Fruit fly (Drosophila melanogaster) whole organism, wandering third instar larva: ENCODE data around the gene CG3982.

Source experiments
- Abd-B ChIP-seq: fragments of >200 bp; optimal IDR thresholded peaks from 2 replicates; lab custom pipeline; 2017; ENCODE audit warnings: missing biosample characterization, missing genetic modification characterization
- CG32264 ChIP-seq: fragments of 200-800 bp; sonication (Bioruptor generic); optimal IDR thresholded peaks from 2 replicates; lab custom pipeline; 2016; ENCODE audit warnings: missing biosample characterization, missing genetic modification characterization
- CG9705 ChIP-seq: fragments of 200-800 bp; sonication (Bioruptor generic); optimal IDR thresholded peaks from 2 replicates; lab custom pipeline; 2018; ENCODE audit warnings: missing biosample characterization, mild to moderate bottlenecking, missing genetic modification characterization
- CrebA ChIP-seq: fragments of 200-800 bp; sonication (Bioruptor generic); optimal IDR thresholded peaks from 2 replicates; lab custom pipeline; 2016; ENCODE audit warnings: missing biosample characterization, mild to moderate bottlenecking, missing genetic modification characterization, borderline replicate concordance
- Dfd ChIP-seq: fragments of >200 bp; optimal IDR thresholded peaks from 2 replicates; lab custom pipeline; 2017; ENCODE audit warnings: missing biosample characterization, missing genetic modification characterization
- Dif ChIP-seq: fragments of 200-275, 200-300 bp; sonication (Bioruptor generic); optimal IDR thresholded peaks from 2 replicates; lab custom pipeline; 2018; ENCODE audit warnings: missing biosample characterization, missing genetic modification characterization; ENCODE audit not compliant: partially characterized antibody
- GATAd ChIP-seq: sonication (Bioruptor generic); optimal IDR thresholded peaks from 2 replicates; lab custom pipeline; 2016; ENCODE audit warnings: missing biosample characterization, missing genetic modification characterization
- HLH106 ChIP-seq: fragments of 200-800 bp; optimal IDR thresholded peaks from 3 replicates; lab custom pipeline; 2019; ENCODE audit warnings: missing biosample characterization, mild to moderate bottlenecking, missing genetic modification characterization, moderate library complexity
- Hnf4 ChIP-seq: fragments of 200-800 bp; sonication (Bioruptor generic); optimal IDR thresholded peaks from 2 replicates; lab custom pipeline; 2016; ENCODE audit warnings: missing biosample characterization, mild to moderate bottlenecking, missing genetic modification characterization
- Hr78 ChIP-seq: fragments of >200 bp; optimal IDR thresholded peaks from 2 replicates; lab custom pipeline; 2017; ENCODE audit warnings: missing biosample characterization, missing genetic modification characterization
- Hr83 ChIP-seq: fragments of 200-300 bp; sonication (Bioruptor generic); optimal IDR thresholded peaks from 2 replicates; lab custom pipeline; 2016; ENCODE audit warnings: missing biosample characterization, mild to moderate bottlenecking, missing genetic modification characterization, moderate library complexity; ENCODE audit not compliant: poor library complexity, severe bottlenecking
- Jra ChIP-seq: sonication (Bioruptor generic); optimal IDR thresholded peaks from 2 replicates; lab custom pipeline; 2016; ENCODE audit warnings: missing biosample characterization, missing genetic modification characterization
- Mio ChIP-seq: sonication (Bioruptor generic); optimal IDR thresholded peaks from 2 replicates; lab custom pipeline; 2016; ENCODE audit warnings: missing biosample characterization, missing genetic modification characterization
- Myc ChIP-seq: fragments of >200 bp; optimal IDR thresholded peaks from 2 replicates; lab custom pipeline; 2017
- N ChIP-seq: fragments of >200 bp; optimal IDR thresholded peaks from 2 replicates; lab custom pipeline; 2018; ENCODE audit warnings: missing biosample characterization, missing external identifiers, missing genetic modification characterization
- OdsH ChIP-seq: fragments of 200-800 bp; sonication (Bioruptor generic); optimal IDR thresholded peaks from 2 replicates; lab custom pipeline; 2016; ENCODE audit warnings: missing biosample characterization, mild to moderate bottlenecking, missing genetic modification characterization
- Rel ChIP-seq, 2 experiments: fragments of 200-800 bp; sonication (Bioruptor generic) in 1 of 2; optimal IDR thresholded peaks; 2 replicates in 1 of 2; 3 replicates in 1 of 2; lab custom pipeline; 2016 to 2019; ENCODE audit warnings: mild to moderate bottlenecking in 2 of 2, missing biosample characterization in 2 of 2, missing genetic modification characterization in 2 of 2, moderate library complexity in 1 of 2
- Sp1 ChIP-seq: fragments of 200-800 bp; sonication (Bioruptor generic); optimal IDR thresholded peaks from 3 replicates; lab custom pipeline; 2019; ENCODE audit warnings: missing biosample characterization, mild to moderate bottlenecking, missing genetic modification characterization, moderate library complexity
- Vsx2 ChIP-seq: fragments of 200-300, 225-300 bp; sonication (Bioruptor generic); optimal IDR thresholded peaks from 2 replicates; lab custom pipeline; 2018; ENCODE audit warnings: missing biosample characterization, missing genetic modification characterization; ENCODE audit not compliant: partially characterized antibody
- br ChIP-seq: fragments of 200-800 bp; sonication (Bioruptor generic); optimal IDR thresholded peaks from 2 replicates; lab custom pipeline; 2016; ENCODE audit warnings: missing biosample characterization, missing genetic modification characterization
- brk ChIP-seq: fragments of 200-800 bp; sonication (Bioruptor generic); optimal IDR thresholded peaks from 2 replicates; lab custom pipeline; 2016; ENCODE audit warnings: missing biosample characterization, mild to moderate bottlenecking, missing genetic modification characterization
- dl ChIP-seq, 2 experiments: fragments of 175-275, 200-275 bp in 1 of 2; fragments of 200-275 bp in 1 of 2; sonication (Bioruptor generic); optimal IDR thresholded peaks; lab custom pipeline; 2018; ENCODE audit warnings: mild to moderate bottlenecking in 2 of 2, missing biosample characterization in 2 of 2, missing genetic modification characterization in 2 of 2, moderate library complexity in 2 of 2; ENCODE audit not compliant: partially characterized antibody in 2 of 2, insufficient read depth in 1 of 2
- dmrt93B ChIP-seq: fragments of 200-800 bp; sonication (Bioruptor generic); optimal IDR thresholded peaks from 2 replicates; lab custom pipeline; 2018; ENCODE audit warnings: missing biosample characterization, mild to moderate bottlenecking, missing genetic modification characterization
- dsf ChIP-seq: sonication (Bioruptor generic); optimal IDR thresholded peaks from 2 replicates; lab custom pipeline; 2016; ENCODE audit warnings: missing biosample characterization, missing genetic modification characterization, borderline replicate concordance
- ey ChIP-seq: fragments of 200-800 bp; sonication (Bioruptor generic); optimal IDR thresholded peaks from 2 replicates; lab custom pipeline; 2016; ENCODE audit warnings: missing biosample characterization, missing genetic modification characterization
- foxo ChIP-seq, 2 experiments: fragments of 200-800 bp; sonication (Bioruptor generic); optimal IDR thresholded peaks; 2 replicates in 1 of 2; 3 replicates in 1 of 2; lab custom pipeline; 2016 to 2017; ENCODE audit warnings: missing biosample characterization in 2 of 2, missing genetic modification characterization in 2 of 2
- fru ChIP-seq: fragments of 200-800 bp; sonication (Bioruptor generic); optimal IDR thresholded peaks from 3 replicates; lab custom pipeline; 2016; ENCODE audit warnings: missing biosample characterization, mild to moderate bottlenecking, missing genetic modification characterization
- h ChIP-seq: fragments of 200-800 bp; sonication (Bioruptor generic); optimal IDR thresholded peaks from 3 replicates; lab custom pipeline; 2016; ENCODE audit warnings: missing biosample characterization, mild to moderate bottlenecking, missing genetic modification characterization
- jim ChIP-seq: fragments of 175-275, 200-325 bp; sonication (Bioruptor generic); optimal IDR thresholded peaks from 2 replicates; lab custom pipeline; 2016; ENCODE audit warnings: missing biosample characterization, mild to moderate bottlenecking, missing genetic modification characterization
- pan ChIP-seq: fragments of >200 bp; optimal IDR thresholded peaks from 2 replicates; lab custom pipeline; 2017
- psq ChIP-seq: fragments of 200-800 bp; sonication (Bioruptor generic); optimal IDR thresholded peaks from 3 replicates; lab custom pipeline; 2017; ENCODE audit warnings: missing biosample characterization, mild to moderate bottlenecking, missing genetic modification characterization, moderate library complexity
- rgr ChIP-seq: fragments of 200-800 bp; sonication (Bioruptor generic); optimal IDR thresholded peaks from 3 replicates; lab custom pipeline; 2016; ENCODE audit warnings: missing biosample characterization, mild to moderate bottlenecking, missing genetic modification characterization
- sage ChIP-seq: fragments of 200-800 bp; sonication (Bioruptor generic); optimal IDR thresholded peaks from 2 replicates; lab custom pipeline; 2016; ENCODE audit warnings: missing biosample characterization, mild to moderate bottlenecking, missing genetic modification characterization
- sv ChIP-seq: fragments of 200-800 bp; sonication (Bioruptor generic); optimal IDR thresholded peaks from 3 replicates; lab custom pipeline; 2016; ENCODE audit warnings: missing biosample characterization, missing genetic modification characterization
- tai ChIP-seq: sonication (Bioruptor generic); optimal IDR thresholded peaks from 2 replicates; lab custom pipeline; 2016; ENCODE audit warnings: missing biosample characterization, missing genetic modification characterization
- usp ChIP-seq: fragments of >200 bp; optimal IDR thresholded peaks from 2 replicates; lab custom pipeline; 2017; ENCODE audit warnings: missing biosample characterization, missing genetic modification characterization
- woc ChIP-seq: sonication (Bioruptor generic); optimal IDR thresholded peaks from 2 replicates; lab custom pipeline; 2016; ENCODE audit warnings: missing biosample characterization, mild to moderate bottlenecking, missing genetic modification characterization

CG3982 gene

DNA sequence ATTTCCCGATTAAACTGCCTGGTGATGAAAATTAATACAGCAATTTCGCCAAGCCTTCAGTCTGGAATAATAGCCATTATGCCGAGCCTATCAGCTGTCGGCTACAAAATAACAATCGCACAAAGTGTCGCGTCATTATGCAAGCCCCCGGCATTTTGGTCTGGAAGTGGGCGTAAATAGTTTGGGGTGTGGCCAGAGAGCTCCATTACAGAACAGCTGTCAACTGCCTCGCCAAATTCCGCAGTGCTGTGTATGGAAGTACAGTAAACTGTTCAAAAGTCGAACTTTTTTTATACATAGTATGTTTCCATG is 3.6 kb upstream of the CG3982 start:
- TF ChIP-seq jim (GFP tag; lab: Kevin White, UChicago) (no peak), CG9705 (GFP tag; lab: Kevin White, UChicago) (no peak), Mio (GFP tag; lab: Kevin White, UChicago) (no peak)

DNA sequence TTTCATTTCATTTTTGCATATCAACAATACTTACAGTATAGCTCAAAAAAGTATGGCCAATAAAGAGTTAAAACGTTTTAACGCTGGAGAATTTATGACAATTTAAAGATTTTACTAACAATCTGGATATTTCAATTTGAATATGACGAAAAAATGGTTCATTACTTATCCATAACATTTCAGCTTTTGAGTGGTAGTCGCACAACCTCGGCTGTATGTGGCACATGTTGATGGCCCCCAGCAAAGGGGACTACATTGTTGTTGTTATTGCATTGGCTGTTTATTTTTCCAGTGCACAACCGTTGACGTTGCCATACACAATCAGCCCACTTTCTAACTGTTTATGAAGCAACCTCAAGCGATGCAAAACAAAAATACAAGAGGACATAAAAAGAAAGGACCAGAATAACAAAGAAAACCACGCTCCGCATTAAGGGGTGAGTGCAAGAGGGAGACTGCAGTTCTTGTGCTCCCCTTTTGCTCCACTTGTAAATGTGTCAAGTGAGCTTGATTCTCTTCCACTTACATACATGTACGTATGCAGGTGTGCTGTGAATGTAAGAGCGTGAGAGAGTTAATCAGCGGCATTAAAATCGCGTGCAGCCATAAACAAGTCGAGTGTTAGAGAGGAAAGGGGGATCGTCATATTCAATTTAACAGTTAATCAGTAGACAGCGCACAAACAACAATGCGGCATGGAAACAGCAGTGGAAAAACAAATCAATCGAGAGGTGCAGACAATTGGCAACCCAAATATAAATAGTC is 3.0 kb upstream of the CG3982 start:
- TF ChIP-seq sage (peak; percentile 71), sv (GFP tag; lab: Kevin White, UChicago) (no peak), Mio (GFP tag; lab: Kevin White, UChicago) (peak; percentile 27), ey (GFP tag; lab: Kevin White, UChicago) (peak; percentile 93), GATAd (peak; percentile 12), brk (peak; percentile 38), psq (peak; percentile 86), Abd-B (GFP tag; lab: Kevin White, UChicago) (no peak), Sp1 (peak; percentile 90), Hnf4 (peak; percentile 87), rgr (peak; percentile 88), Vsx2 (no peak), br (GFP tag; lab: Kevin White, UChicago) (peak; percentile 95), Dif (GFP tag; lab: Kevin White, UChicago) (no peak), dmrt93B (peak; percentile 80), woc (GFP tag; lab: Kevin White, UChicago) (peak; percentile 77), CG32264 (peak; percentile 86), OdsH (peak; percentile 90), Hr78 (GFP tag; lab: Kevin White, UChicago) (no peak), dsf (peak; percentile 27), Jra (peak; percentile 88), usp (GFP tag; lab: Kevin White, UChicago) (no peak), HLH106 (peak; percentile 91), Rel (GFP tag; optimal IDR thresholded peaks at IDR 0.05; lab: Kevin White, UChicago) (peak; percentile 46), Rel (tag; optimal IDR thresholded peaks at IDR 0.05; lab: Kevin White, UChicago) (peak; percentile 66), dl (GFP tag; optimal IDR thresholded peaks at IDR 0.05; lab: Kevin White, UChicago; ENCODE audit: insufficient read depth in 1 of 2, partially characterized antibody in 2 of 2) (no peak), tai (GFP tag; lab: Kevin White, UChicago) (peak; percentile 78), jim (GFP tag; lab: Kevin White, UChicago) (no peak), foxo (GFP tag; optimal IDR thresholded peaks at IDR 0.05; lab: Kevin White, UChicago) (peak; percentile 60 to 92), CG9705 (GFP tag; lab: Kevin White, UChicago) (peak; percentile 62), h (peak; percentile 90), fru (GFP tag; lab: Kevin White, UChicago) (peak; percentile 94)

DNA sequence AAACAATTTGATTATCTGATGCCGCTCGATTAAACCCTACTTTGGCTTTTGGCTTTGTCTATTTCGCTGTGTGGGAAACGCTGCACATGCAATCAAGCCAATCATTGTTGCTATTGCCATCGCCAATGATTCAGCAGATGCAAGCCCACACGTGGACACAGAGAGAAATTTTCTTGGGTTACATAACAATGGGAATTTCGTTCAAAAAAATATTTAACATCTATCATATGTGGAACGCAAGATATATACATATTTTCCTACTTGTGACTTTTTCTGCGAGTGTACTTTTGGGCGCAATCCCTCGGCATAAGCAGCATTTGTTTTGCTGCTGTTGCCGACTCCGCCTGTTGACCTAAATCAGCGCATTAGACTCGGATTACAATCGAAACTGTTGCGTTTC is 2.1 kb upstream of the CG3982 start:
- TF ChIP-seq brk (no peak), jim (GFP tag; lab: Kevin White, UChicago) (no peak), h (peak; percentile 37), Myc (no peak), CrebA (GFP tag; lab: Kevin White, UChicago) (no peak)

DNA sequence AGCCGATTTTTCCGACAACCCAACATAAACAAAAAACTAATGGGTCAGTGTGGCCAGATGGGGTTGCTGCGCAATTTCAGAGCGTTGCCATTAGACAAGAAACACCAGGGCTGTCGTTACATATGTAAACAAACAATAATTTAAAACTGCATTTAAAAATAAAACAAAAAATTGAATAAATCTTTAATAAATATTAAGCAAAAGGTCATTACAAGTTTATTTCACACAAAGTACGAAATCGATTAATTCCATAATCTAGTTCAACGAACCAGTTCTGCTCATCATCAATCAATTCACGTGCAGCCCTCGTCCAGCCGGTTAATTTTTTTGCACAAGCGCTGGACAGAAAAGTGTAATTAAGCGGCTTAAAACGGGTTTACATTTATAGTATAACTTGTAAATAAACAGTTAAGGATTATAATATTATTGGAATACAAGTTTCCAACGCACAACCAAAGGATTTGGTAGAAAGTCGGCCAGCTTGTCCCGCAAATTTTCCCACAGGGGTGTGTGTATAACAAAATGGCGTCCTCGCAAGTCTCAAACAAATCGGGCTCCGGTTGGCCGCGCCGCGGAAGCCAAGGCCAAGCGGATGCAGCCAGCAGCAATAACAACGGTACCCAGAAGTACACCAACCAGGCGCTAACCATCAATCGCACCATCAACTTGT is 6.3 kb downstream of the CG3982 start, which contains the start of the genes CG4022 and Cpsf5:
TSS of gene CG4022 (minus strand) at position 79 of the 670 bp plus-strand sequence.
TSS of gene Cpsf5 (plus strand) at position 285 of the 670 bp plus-strand sequence.
- TF ChIP-seq Rel (GFP tag; optimal IDR thresholded peaks at IDR 0.05; lab: Kevin White, UChicago) (no peak), Rel (tag; optimal IDR thresholded peaks at IDR 0.05; lab: Kevin White, UChicago) (peak; percentile 60), CG32264 (no peak), Sp1 (peak; percentile 76), ey (GFP tag; lab: Kevin White, UChicago) (peak; percentile 81), usp (GFP tag; lab: Kevin White, UChicago) (no peak), woc (GFP tag; lab: Kevin White, UChicago) (peak; percentile 66), Abd-B (GFP tag; lab: Kevin White, UChicago) (no peak), br (GFP tag; lab: Kevin White, UChicago) (peak; percentile 78), Jra (peak; percentile 77), jim (GFP tag; lab: Kevin White, UChicago) (no peak), Dif (GFP tag; lab: Kevin White, UChicago) (no peak), dl (GFP tag; optimal IDR thresholded peaks at IDR 0.05; lab: Kevin White, UChicago; ENCODE audit: insufficient read depth in 1 of 2, partially characterized antibody in 2 of 2) (no peak), dsf (peak; percentile 71), Hr78 (GFP tag; lab: Kevin White, UChicago) (no peak), brk (peak; percentile 86), CG9705 (GFP tag; lab: Kevin White, UChicago) (peak; percentile 77), Dfd (GFP tag; lab: Kevin White, UChicago) (no peak), pan (lab: Kevin White, UChicago) (no peak), N (no peak), tai (GFP tag; lab: Kevin White, UChicago) (no peak), rgr (peak; percentile 88), Hr83 (peak; percentile 22), Hnf4 (peak; percentile 77), CrebA (GFP tag; lab: Kevin White, UChicago) (no peak), Vsx2 (no peak), fru (GFP tag; lab: Kevin White, UChicago) (peak; percentile 61), Mio (GFP tag; lab: Kevin White, UChicago) (no peak), Myc (no peak), sage (peak; percentile 56), psq (peak; percentile 58), GATAd (peak; percentile 22), sv (GFP tag; lab: Kevin White, UChicago) (peak; percentile 81)
